Worm (Caenorhabditis elegans): ENCODE measurements around the gene str-67.

- no peak for TF ChIP-seq tbx-11 (GFP tag; IDR thresholded peaks at IDR 0.05)
- TF ChIP-seq flt-1 (GFP tag; IDR thresholded peaks at IDR 0.05), result no peak
- no peak for TF ChIP-seq aly-1 (tag; optimal IDR thresholded peaks at IDR 0.05)
- TF ChIP-seq ceh-13 (GFP tag; optimal IDR thresholded peaks at IDR 0.05), result no peak
- TF ChIP-seq ets-7 (tag; optimal IDR thresholded peaks at IDR 0.05), result no peak
Measured at ce11 chrV:1013637-1014036, 50.8 kb downstream of the str-67 start.

Data from whole organism, early embryonic.